Fruit fly (Drosophila melanogaster): ENCODE results near the gene Ubc84D.
A peak's percentile ranks its signal among the peaks of the same experiment; 100 is the strongest.

Ubc84D gene

DNA sequence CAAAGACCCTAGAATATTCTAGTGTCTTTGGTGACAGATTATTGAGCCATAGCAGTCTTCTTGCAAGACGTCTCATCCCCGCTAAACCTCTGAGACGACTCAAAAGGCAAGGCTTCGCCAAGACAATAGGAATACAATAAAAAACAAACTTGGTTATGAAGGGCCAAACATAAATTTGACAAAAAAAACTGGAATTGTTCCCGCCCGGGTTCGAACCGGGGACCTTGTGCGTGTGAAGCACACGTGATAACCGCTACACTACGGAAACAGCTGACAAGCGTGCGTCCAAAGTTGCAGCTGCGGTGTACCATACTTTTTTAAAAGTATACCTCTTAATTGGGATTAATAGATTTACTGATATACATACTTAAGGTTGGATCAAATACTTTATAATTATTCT, 43.5 kb downstream of the Ubc84D start:
- TF ChIP-seq CG17801 (GFP tag; optimal IDR thresholded peaks at IDR 0.05; ENCODE audit: partially characterized antibody), result no peak

DNA sequence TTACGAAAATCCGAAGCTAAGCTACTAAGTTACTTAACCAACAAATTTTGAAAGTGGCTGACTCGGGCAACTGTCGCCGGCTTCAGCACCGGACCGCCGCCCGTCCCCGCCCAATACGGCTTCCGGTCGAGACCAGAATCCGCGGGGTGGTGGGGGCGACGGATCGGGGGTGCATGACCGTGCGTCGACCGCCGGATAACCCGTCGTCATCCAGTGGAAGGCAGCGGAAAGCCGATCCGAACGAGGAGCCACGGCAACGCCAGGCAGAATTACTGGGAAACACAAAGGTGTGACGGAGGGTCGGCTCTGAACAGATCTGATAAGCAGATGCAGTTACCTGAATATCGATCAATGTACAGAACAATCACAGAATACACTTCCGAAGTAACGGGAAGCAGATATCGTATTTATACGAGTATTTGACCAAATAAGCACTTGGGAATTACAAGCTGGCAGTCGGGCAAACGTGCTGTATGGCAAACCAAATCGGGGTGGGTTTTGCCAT, 44.6 kb downstream of the Ubc84D start:
- peak; percentile 81 for TF ChIP-seq CG17801 (GFP tag; optimal IDR thresholded peaks at IDR 0.05; ENCODE audit: partially characterized antibody)

DNA sequence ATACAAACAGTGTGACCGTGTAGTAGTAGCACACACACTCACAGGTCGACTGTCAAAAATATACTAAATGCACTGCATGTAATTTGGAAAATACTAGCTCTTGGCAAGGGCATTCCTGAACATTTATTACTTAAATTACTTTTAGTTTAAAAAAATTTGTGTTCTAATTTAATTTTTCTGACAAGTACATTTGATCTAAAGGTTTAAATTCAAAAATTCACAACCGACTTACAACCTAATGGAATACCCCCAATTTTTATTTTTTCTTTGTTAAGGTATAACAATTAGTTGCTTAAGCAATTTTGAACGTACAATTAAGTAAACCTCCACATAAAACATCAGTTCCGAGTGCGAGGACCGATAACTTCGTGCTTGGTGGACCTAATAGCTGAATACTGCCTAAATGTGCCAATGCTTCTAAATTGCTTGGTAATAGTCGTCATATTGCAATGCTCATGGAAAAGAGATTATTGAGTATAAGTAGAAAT, 45.4 kb downstream of the Ubc84D start, which contains the start of gene CG1142:
Gene CG1142 (minus strand): TSS at position 15 of the 488 bp plus-strand sequence.
- TF ChIP-seq CG17801 (GFP tag; optimal IDR thresholded peaks at IDR 0.05; ENCODE audit: partially characterized antibody), result peak; percentile 99

DNA sequence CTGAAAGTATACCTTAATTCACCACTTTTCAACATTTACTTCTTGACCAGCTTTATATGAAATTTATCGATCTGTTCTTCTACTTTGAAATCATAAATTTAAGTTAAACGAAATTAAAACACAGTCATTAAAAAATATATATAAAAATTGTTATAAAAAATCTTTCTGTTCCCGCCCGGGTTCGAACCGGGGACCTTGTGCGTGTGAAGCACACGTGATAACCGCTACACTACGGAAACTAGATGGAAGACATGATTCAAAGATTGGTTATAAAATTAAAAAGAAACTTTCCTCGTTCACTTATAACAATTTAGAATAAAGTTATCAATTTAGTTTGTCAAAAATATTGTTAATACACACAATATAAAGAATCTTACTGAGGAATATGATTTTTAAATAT, 47.4 kb downstream of the Ubc84D start:
- no peak for TF ChIP-seq CG17801 (GFP tag; optimal IDR thresholded peaks at IDR 0.05; ENCODE audit: partially characterized antibody)

All from ovary, adult (tissue).